Worm (Caenorhabditis elegans): Measurements from ENCODE around the gene F39H12.3.

F39H12.3 gene

ce11 chrX:806515-806914, 34.8 kb downstream of the F39H12.3 start (continued):
- TF ChIP-seq nhr-25 (tag; optimal IDR thresholded peaks at IDR 0.05; ENCODE audit: borderline replicate concordance, insufficient read depth) (peak; percentile 91), ama-1 (optimal IDR thresholded peaks at IDR 0.05) (no peak), nhr-10 (tag; optimal IDR thresholded peaks at IDR 0.05) (peak; percentile 98), mes-2 (tag; optimal IDR thresholded peaks at IDR 0.05; ENCODE audit: poor library complexity, severe bottlenecking) (peak; percentile 98), nhr-76 (tag; optimal IDR thresholded peaks at IDR 0.05) (peak; percentile 83), daf-8 (GFP tag; IDR thresholded peaks at IDR 0.05) (peak; percentile 68; the same call in 1 of the 2 replicates), skn-1 (tag; optimal IDR thresholded peaks at IDR 0.05) (no peak), daf-19 (GFP tag; conservative IDR thresholded peaks at IDR 0.05) (peak; percentile 90), unc-39 (tag; optimal IDR thresholded peaks at IDR 0.05) (peak; percentile 17), mdl-1 (tag; optimal IDR thresholded peaks at IDR 0.05) (peak; percentile 88 to 93), ceh-20 (GFP tag; IDR thresholded peaks at IDR 0.05) (peak; percentile 98), ctbp-1 (GFP tag; IDR thresholded peaks at IDR 0.05) (peak; percentile 96), unc-62 (GFP tag; optimal IDR thresholded peaks at IDR 0.05 in 1 of 2) (peak; percentile 60 to 99), unc-62 (tag; optimal IDR thresholded peaks at IDR 0.05) (no peak), saeg-2 (GFP tag; IDR thresholded peaks at IDR 0.05) (peak; percentile 95), daf-12 (tag; optimal IDR thresholded peaks at IDR 0.05) (no peak), madf-9 (GFP tag; conservative IDR thresholded peaks at IDR 0.05) (peak; percentile 96), spr-3 (GFP tag; optimal IDR thresholded peaks at IDR 0.05) (peak; percentile 95), daf-16 (GFP tag; optimal IDR thresholded peaks at IDR 0.05) (peak; percentile 96 to 98), daf-16 (tag; optimal IDR thresholded peaks at IDR 0.05) (peak; percentile 97), zfp-2 (tag; optimal IDR thresholded peaks at IDR 0.05) (peak; percentile 90), php-3 (GFP tag; IDR thresholded peaks at IDR 0.05) (peak; percentile 98), madf-5 (GFP tag; IDR thresholded peaks at IDR 0.05) (peak; percentile 62 to 94; a peak in 2 of 4 replicates), hmg-1.1 (GFP tag; IDR thresholded peaks at IDR 0.05) (peak; percentile 100), F26F4.8 (GFP tag; conservative IDR thresholded peaks at IDR 0.05) (0 out of 2 replicates have a peak, but pooled peaks have one; percentile 49), hif-1 (tag; optimal IDR thresholded peaks at IDR 0.05) (peak; percentile 77 to 83), snpc-4 (tag; optimal IDR thresholded peaks at IDR 0.05) (peak; percentile 48), ZK337.2 (GFP tag; IDR thresholded peaks at IDR 0.05) (peak; percentile 85), nhr-77 (tag; optimal IDR thresholded peaks at IDR 0.05) (peak; percentile 100), ces-1 (GFP tag; optimal IDR thresholded peaks at IDR 0.05) (peak; percentile 95), unc-130 (GFP tag; optimal IDR thresholded peaks at IDR 0.05) (no peak), lim-7 (GFP tag; IDR thresholded peaks at IDR 0.05) (peak; percentile 58; the same call in 1 of the 2 replicates), Y75B8A.6 (GFP tag; IDR thresholded peaks at IDR 0.05) (peak; percentile 47; the same call in 1 of the 2 replicates), lin-38 (GFP tag; IDR thresholded peaks at IDR 0.05) (peak; percentile 90), ztf-11 (tag; optimal IDR thresholded peaks at IDR 0.05) (peak; percentile 82), Y105C5A.15 (GFP tag; IDR thresholded peaks at IDR 0.05) (0 out of 2 replicates have a peak, but pooled peaks have one; percentile 31), dmd-6 (GFP tag; IDR thresholded peaks at IDR 0.05) (peak; percentile 97), aha-1 (tag) (peak; percentile 100), dpl-1 (GFP tag; optimal IDR thresholded peaks at IDR 0.05) (peak; percentile 79), F44E2.7 (GFP tag; IDR thresholded peaks at IDR 0.05) (no peak), zag-1 (tag; optimal IDR thresholded peaks at IDR 0.05) (peak; percentile 92), nhr-102 (tag; optimal IDR thresholded peaks at IDR 0.05) (peak; percentile 99), vab-7 (GFP tag; IDR thresholded peaks at IDR 0.05) (peak; percentile 99), lin-15B (tag; optimal IDR thresholded peaks at IDR 0.05) (peak; percentile 67), hlh-11 (tag; optimal IDR thresholded peaks at IDR 0.05) (peak; percentile 97), Y48G9A.11 (GFP tag; IDR thresholded peaks at IDR 0.05) (no peak), spr-1 (tag; optimal IDR thresholded peaks at IDR 0.05) (peak; percentile 97), F49E8.2 (tag; optimal IDR thresholded peaks at IDR 0.05; ENCODE audit: borderline replicate concordance) (no peak), jun-1 (tag; optimal IDR thresholded peaks at IDR 0.05) (peak; percentile 99), mep-1 (tag; optimal IDR thresholded peaks at IDR 0.05) (peak; percentile 100), nhr-11 (tag; optimal IDR thresholded peaks at IDR 0.05) (peak; percentile 97), D1046.2 (GFP tag; IDR thresholded peaks at IDR 0.05) (peak; percentile 91)

All from whole organism, L4 larva.